Fruit fly (Drosophila melanogaster) whole organism, adult: ENCODE measurements around the gene Lip3.

ENCODE experiments used
- CG1620 ChIP-seq: fragments of 200-800 bp; sonication (Bioruptor generic); optimal IDR thresholded peaks from 2 replicates; lab custom pipeline; 2016; ENCODE audit warnings: missing biosample characterization, missing genetic modification characterization
- CG7101 ChIP-seq: fragments of 200-800 bp; sonication (Bioruptor generic); optimal IDR thresholded peaks from 2 replicates; lab custom pipeline; 2018; ENCODE audit warnings: missing biosample characterization, mild to moderate bottlenecking, missing genetic modification characterization, moderate library complexity

- TF ChIP-seq CG7101 (tag; lab: Kevin White, UChicago), result peak; percentile 12
- no peak for TF ChIP-seq CG1620 (GFP tag; lab: Kevin White, UChicago)
Measured at dm6 chr3R:13401722-13402296, 30.1 kb upstream of the Lip3 start, which contains the start of gene GILT1.
